Worm (Caenorhabditis elegans) whole organism, mixed stage, embryonic: Measurements from ENCODE around the gene nhr-254.

ENCODE experiments used
- bed-3 ChIP-seq: fragments of 200-800 bp; sonication (Bioruptor generic); optimal IDR thresholded peaks from 3 replicates; lab custom pipeline; 2018; ENCODE audit warnings: mild to moderate bottlenecking, missing genetic modification characterization, moderate library complexity, missing compliant biosample characterization
- ceh-39 ChIP-seq: fragments of 150-350 bp; optimal IDR thresholded peaks from 2 replicates; lab custom pipeline; 2014; ENCODE audit warnings: missing biosample characterization, missing genetic modification characterization
- elt-3 ChIP-seq: fragments of 150-350 bp; optimal IDR thresholded peaks from 2 replicates; lab custom pipeline; 2014; ENCODE audit warnings: missing biosample characterization, missing genetic modification characterization
- ham-2 ChIP-seq: fragments of 200-800 bp; sonication (Bioruptor generic); optimal IDR thresholded peaks from 2 replicates; lab custom pipeline; 2018; ENCODE audit warnings: mild to moderate bottlenecking, missing genetic modification characterization, missing compliant biosample characterization
- lin-32 ChIP-seq: fragments of 200-800 bp; sonication (Bioruptor generic); optimal IDR thresholded peaks from 2 replicates; lab custom pipeline; 2018; ENCODE audit warnings: mild to moderate bottlenecking, missing genetic modification characterization, missing compliant biosample characterization
- mab-5 ChIP-seq: fragments of 150-350 bp; optimal IDR thresholded peaks from 2 replicates; lab custom pipeline; 2014; ENCODE audit warnings: missing biosample characterization, missing genetic modification characterization
- nhr-237 ChIP-seq: fragments of 150-350 bp; optimal IDR thresholded peaks from 2 replicates; lab custom pipeline; 2014; ENCODE audit warnings: missing biosample characterization, missing genetic modification characterization
- nhr-28 ChIP-seq: fragments of 150-350 bp; optimal IDR thresholded peaks from 2 replicates; lab custom pipeline; 2014; ENCODE audit warnings: missing biosample characterization, missing genetic modification characterization
- pha-4 ChIP-seq: fragments of 150-350 bp; optimal IDR thresholded peaks from 2 replicates; lab custom pipeline; 2018; ENCODE audit warnings: missing biosample characterization, missing genetic modification reagents, missing genetic modification characterization
- snpc-4 ChIP-seq: fragments of 150-350 bp; optimal IDR thresholded peaks from 2 replicates; lab custom pipeline; 2014; ENCODE audit warnings: missing biosample characterization, missing genetic modification characterization

The nhr-254 gene

DNA sequence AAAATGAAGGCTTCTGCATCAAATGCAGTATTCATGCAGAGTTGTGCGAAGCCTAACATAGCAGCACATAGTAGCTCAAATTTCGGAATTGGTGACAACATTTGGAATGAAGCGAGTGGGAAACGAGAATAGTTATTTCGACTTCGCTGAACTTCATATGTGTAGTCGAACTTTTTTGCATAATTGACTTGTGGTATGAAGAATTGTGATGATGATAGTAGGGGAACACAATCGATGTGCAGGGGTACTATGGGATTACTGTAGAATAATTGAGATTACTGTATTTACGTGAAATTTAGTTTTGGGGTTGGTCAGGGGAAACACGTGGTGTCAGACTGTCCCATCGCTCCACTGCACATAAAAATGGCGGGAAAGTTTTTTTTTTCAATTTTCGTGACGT, 48.5 kb downstream of the nhr-254 start, which contains the start of gene B0554.7:
TSS of gene B0554.7 (minus strand) at position 101 of the 400 bp plus-strand sequence.
- TF ChIP-seq lin-32: no peak
- no peak for TF ChIP-seq elt-3 (tag; lab: Kevin White, UChicago)
- TF ChIP-seq ceh-39: no peak
- TF ChIP-seq mab-5 (tag; lab: Kevin White, UChicago): no peak
- no peak for TF ChIP-seq nhr-237 (tag; lab: Kevin White, UChicago)
- no peak for TF ChIP-seq pha-4 (tag; lab: Kevin White, UChicago)
- TF ChIP-seq snpc-4: no peak
- no peak for TF ChIP-seq bed-3 (GFP tag; lab: Kevin White, UChicago)

DNA sequence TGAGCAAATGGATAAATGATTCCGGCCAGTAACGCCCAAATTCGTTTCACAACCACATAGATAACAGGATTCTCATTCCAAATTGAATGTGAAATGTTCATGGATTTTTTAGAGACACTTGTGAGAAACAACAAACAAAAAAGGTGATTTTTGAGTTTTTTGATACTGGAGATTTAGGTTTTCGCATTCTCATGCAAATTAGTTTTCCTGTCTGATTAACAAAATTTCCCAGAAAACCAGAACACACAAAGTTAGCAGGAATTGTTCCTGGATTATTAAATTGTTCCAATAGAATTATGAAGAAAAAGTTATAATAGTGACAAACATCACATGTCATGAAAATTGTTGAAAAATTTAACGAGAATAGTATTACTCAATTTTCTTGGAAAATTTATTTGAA, 50.8 kb downstream of the nhr-254 start, which contains the start of gene srh-33:
TSS of gene srh-33 (minus strand) at position 101 of the 400 bp plus-strand sequence.
- no peak for TF ChIP-seq nhr-28 (tag; lab: Kevin White, UChicago)
- no peak for TF ChIP-seq ham-2 (GFP tag; lab: Kevin White, UChicago)
- TF ChIP-seq mab-5 (tag; lab: Kevin White, UChicago): no peak
- no peak for TF ChIP-seq snpc-4
